Fruit fly (Drosophila melanogaster) whole organism, embryonic: ENCODE results near the gene CG42393.

Source experiments
- CG11696 ChIP-seq: fragments of 200-800 bp; sonication (Bioruptor generic); IDR thresholded peaks from 2 replicates; pipeline ENCODE4 v1.3.6; 2022; ENCODE audit warnings: missing biosample characterization, missing genetic modification characterization
- CG8478 ChIP-seq: fragments of >200 bp; optimal IDR thresholded peaks from 2 replicates; lab custom pipeline; 2018
- CoRest ChIP-seq: fragments of 200-800 bp; sonication (Bioruptor generic); optimal IDR thresholded peaks from 3 replicates; lab custom pipeline; 2018; ENCODE audit warnings: missing biosample characterization, mild to moderate bottlenecking, missing genetic modification characterization, moderate library complexity
- Lhr ChIP-seq: fragments of 200-800 bp; sonication (Bioruptor generic); optimal IDR thresholded peaks from 3 replicates; lab custom pipeline; 2017; ENCODE audit warnings: mild to moderate bottlenecking, missing biosample characterization, missing genetic modification reagents, missing genetic modification characterization
- Side ChIP-seq: fragments of 200-800 bp; sonication (Bioruptor generic); optimal IDR thresholded peaks from 2 replicates; lab custom pipeline; 2016; ENCODE audit warnings: missing biosample characterization, missing genetic modification characterization
- Sox102F ChIP-seq: fragments of 200-800 bp; sonication (Bioruptor generic); optimal IDR thresholded peaks from 2 replicates; lab custom pipeline; 2018; ENCODE audit warnings: missing biosample characterization, mild to moderate bottlenecking, missing genetic modification characterization, moderate library complexity
- btn ChIP-seq: fragments of 200-800 bp; sonication (Bioruptor generic); optimal IDR thresholded peaks from 2 replicates; lab custom pipeline; 2016; ENCODE audit warnings: missing biosample characterization, missing genetic modification characterization
- gcm2 ChIP-seq: fragments of 200-800 bp; sonication (Bioruptor generic); optimal IDR thresholded peaks from 2 replicates; lab custom pipeline; 2016; ENCODE audit warnings: missing biosample characterization, missing genetic modification characterization
- gsb ChIP-seq: fragments of 200-800 bp; sonication (Bioruptor generic); IDR thresholded peaks from 2 replicates; pipeline ENCODE4 v1.3.6; 2022; ENCODE audit warnings: missing biosample characterization, missing genetic modification characterization
- insv ChIP-seq, 2 experiments: fragments of 200-800 bp; sonication (Bioruptor generic); optimal IDR thresholded peaks; 3 replicates each; lab custom pipeline; 2016 to 2018; ENCODE audit warnings: missing biosample characterization in 2 of 2, missing genetic modification characterization in 2 of 2
- ttk ChIP-seq: fragments of 200-800 bp; sonication (Bioruptor generic); IDR thresholded peaks from 2 replicates; pipeline ENCODE4 v2.1.2; 2022; ENCODE audit warnings: missing biosample characterization, missing genetic modification characterization

- TF ChIP-seq ttk (GFP tag; lab: Robert Waterston, UW) = no peak
- TF ChIP-seq Side (GFP tag; lab: Kevin White, UChicago) = no peak
- TF ChIP-seq CoRest (tag; lab: Kevin White, UChicago) = no peak
- TF ChIP-seq btn (GFP tag; lab: Kevin White, UChicago) = no peak
- no peak for TF ChIP-seq gsb (GFP tag; lab: Robert Waterston, UW)
- TF ChIP-seq CG8478 (lab: Kevin White, UChicago) = no peak
- no peak for TF ChIP-seq Sox102F (GFP tag; lab: Kevin White, UChicago)
- no peak for TF ChIP-seq CG11696 (GFP tag; lab: Robert Waterston, UW)
- TF ChIP-seq gcm2 (GFP tag; lab: Kevin White, UChicago) = no peak
- TF ChIP-seq insv (GFP tag; optimal IDR thresholded peaks at IDR 0.05; lab: Kevin White, UChicago) = no peak
- no peak for TF ChIP-seq Lhr (GFP tag; lab: Kevin White, UChicago)
These were observed 36.2 kb upstream of the CG42393 start for dm6 chr3L:18006347-18006746.
